Worm (Caenorhabditis elegans): ENCODE results near the gene Y43E12A.3.
A peak's percentile ranks its signal among the peaks of the same experiment; 100 is the strongest.

DNA sequence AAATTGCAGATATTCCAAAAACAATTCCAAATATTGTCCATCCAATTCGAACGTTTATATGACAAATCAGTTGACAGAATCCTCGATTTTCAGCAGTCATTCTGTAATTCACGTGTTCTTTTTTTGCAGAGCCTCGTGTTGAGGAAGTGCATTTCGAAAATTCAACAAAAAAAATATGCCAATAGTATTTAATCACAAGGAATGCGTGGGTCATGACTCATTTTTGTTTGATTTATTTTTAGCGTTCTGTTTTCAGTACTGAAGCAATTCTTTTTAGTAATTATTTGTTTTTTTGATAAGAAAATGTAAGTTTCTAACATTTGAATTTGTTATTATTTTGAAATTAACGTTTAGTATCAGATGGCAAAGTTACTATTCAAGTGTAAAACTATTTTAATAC, 43.2 kb downstream of the Y43E12A.3 start, which contains the start of gene hrg-4:
- TF ChIP-seq unc-62 (GFP tag; optimal IDR thresholded peaks at IDR 0.05 in 1 of 2) (peak in 1 of 2 experiments; percentile 75), unc-62 (tag; optimal IDR thresholded peaks at IDR 0.05) (no peak), ces-1 (GFP tag; optimal IDR thresholded peaks at IDR 0.05) (no peak), lin-15B (tag; optimal IDR thresholded peaks at IDR 0.05) (no peak), nhr-11 (tag; optimal IDR thresholded peaks at IDR 0.05) (no peak)
